Fruit fly (Drosophila melanogaster) whole organism, embryonic: ENCODE measurements around the gene DNAlig4.

Source experiments
- CG10267 ChIP-seq: fragments of 200-800 bp; sonication (Bioruptor generic); optimal IDR thresholded peaks from 2 replicates; lab custom pipeline; 2018; ENCODE audit warnings: missing biosample characterization, mild to moderate bottlenecking, missing genetic modification characterization, moderate library complexity
- CG10654 ChIP-seq: fragments of 200-800 bp; sonication (Bioruptor generic); optimal IDR thresholded peaks from 2 replicates; lab custom pipeline; 2016; ENCODE audit warnings: missing biosample characterization, missing genetic modification characterization
- CG11504 ChIP-seq: fragments of 200-800 bp; sonication (Bioruptor generic); optimal IDR thresholded peaks from 3 replicates; lab custom pipeline; 2019; ENCODE audit warnings: missing biosample characterization, mild to moderate bottlenecking, missing genetic modification characterization, moderate library complexity
- CG12744 ChIP-seq: fragments of 200-800 bp; sonication (Bioruptor generic); optimal IDR thresholded peaks from 2 replicates; lab custom pipeline; 2016; ENCODE audit warnings: missing biosample characterization, missing genetic modification characterization
- CG13287 ChIP-seq: fragments of 200-800 bp; sonication (Bioruptor generic); IDR thresholded peaks from 2 replicates; pipeline ENCODE4 v1.3.6; 2022; ENCODE audit warnings: missing biosample characterization, missing genetic modification characterization; ENCODE audit not compliant: partially characterized antibody
- CG15601 ChIP-seq: fragments of 200-800 bp; sonication (Bioruptor generic); optimal IDR thresholded peaks from 3 replicates; lab custom pipeline; 2019; ENCODE audit warnings: missing biosample characterization, mild to moderate bottlenecking, missing genetic modification characterization, moderate library complexity
- CG1603 ChIP-seq: fragments of 200-800 bp; sonication (Bioruptor generic); optimal IDR thresholded peaks from 2 replicates; lab custom pipeline; 2019; ENCODE audit warnings: missing biosample characterization, mild to moderate bottlenecking, missing genetic modification characterization, moderate library complexity
- CG16863 ChIP-seq: fragments of 200-800 bp; sonication (Bioruptor generic); optimal IDR thresholded peaks from 3 replicates; lab custom pipeline; 2016; ENCODE audit warnings: missing biosample characterization, missing genetic modification characterization
- CG17829 ChIP-seq: fragments of 200-800 bp; optimal IDR thresholded peaks from 2 replicates; lab custom pipeline; 2019; ENCODE audit warnings: missing biosample characterization, mild to moderate bottlenecking, missing genetic modification characterization, moderate library complexity
- CG2875 ChIP-seq: fragments of 200-800 bp; sonication (Bioruptor generic); optimal IDR thresholded peaks from 2 replicates; lab custom pipeline; 2017; ENCODE audit warnings: missing biosample characterization, mild to moderate bottlenecking, missing genetic modification characterization, missing genetic modification reagents
- CG31441 ChIP-seq: fragments of 200-800 bp; sonication (Bioruptor generic); IDR thresholded peaks from 2 replicates; pipeline ENCODE4 v1.3.6; 2022; ENCODE audit warnings: missing biosample characterization, missing genetic modification characterization
- CG34376 ChIP-seq: fragments of 200-800 bp; sonication (Bioruptor generic); optimal IDR thresholded peaks from 2 replicates; lab custom pipeline; 2018; ENCODE audit warnings: missing biosample characterization, mild to moderate bottlenecking, missing genetic modification characterization
- CG34422 ChIP-seq: fragments of 200-800 bp; sonication (Bioruptor generic); IDR thresholded peaks from 3 replicates; pipeline ENCODE4 v1.3.6; 2022; ENCODE audit warnings: missing biosample characterization, missing genetic modification characterization
- CG4730 ChIP-seq: fragments of 200-800 bp; sonication (Bioruptor generic); IDR thresholded peaks from 2 replicates; pipeline ENCODE4 v1.3.6; 2022; ENCODE audit warnings: missing biosample characterization, missing genetic modification characterization
- CG4820 ChIP-seq: fragments of 200-800 bp; sonication (Bioruptor generic); optimal IDR thresholded peaks from 3 replicates; lab custom pipeline; 2016; ENCODE audit warnings: missing biosample characterization, missing genetic modification characterization
- CG5953 ChIP-seq: fragments of 200-800 bp; sonication (Bioruptor generic); IDR thresholded peaks from 2 replicates; pipeline ENCODE4 v1.3.6; 2022; ENCODE audit warnings: missing biosample characterization, missing genetic modification characterization
- CG7271 ChIP-seq: fragments of 200-800 bp; sonication (Bioruptor generic); optimal IDR thresholded peaks from 2 replicates; lab custom pipeline; 2018; ENCODE audit warnings: missing biosample characterization, mild to moderate bottlenecking, missing genetic modification characterization, moderate library complexity
- CG7745 ChIP-seq: fragments of 200-800 bp; sonication (Bioruptor generic); optimal IDR thresholded peaks from 2 replicates; lab custom pipeline; 2018; ENCODE audit warnings: missing biosample characterization, mild to moderate bottlenecking, missing genetic modification characterization, moderate library complexity
- CG8765 ChIP-seq: fragments of 200-800 bp; sonication (Bioruptor generic); IDR thresholded peaks from 2 replicates; pipeline ENCODE4 v1.3.6; 2022; ENCODE audit warnings: missing biosample characterization, missing genetic modification characterization
- CG9609 ChIP-seq: fragments of 200-800 bp; sonication (Bioruptor generic); optimal IDR thresholded peaks from 3 replicates; lab custom pipeline; 2016; ENCODE audit warnings: missing biosample characterization, missing genetic modification characterization
- CG9727 ChIP-seq: fragments of 200-800 bp; sonication (Bioruptor generic); optimal IDR thresholded peaks from 3 replicates; lab custom pipeline; 2017; ENCODE audit warnings: missing biosample characterization, mild to moderate bottlenecking, missing genetic modification characterization
- CG9876 ChIP-seq: fragments of 200-800 bp; sonication (Bioruptor generic); optimal IDR thresholded peaks from 2 replicates; lab custom pipeline; 2016; ENCODE audit warnings: missing biosample characterization, missing genetic modification characterization
- CHES-1-like ChIP-seq: fragments of 200-800 bp; sonication (Bioruptor generic); optimal IDR thresholded peaks from 2 replicates; lab custom pipeline; 2016; ENCODE audit warnings: missing biosample characterization, missing genetic modification characterization
- Chrac-16 ChIP-seq: fragments of 200-800 bp; sonication (Bioruptor generic); optimal IDR thresholded peaks from 3 replicates; lab custom pipeline; 2016; ENCODE audit warnings: missing biosample characterization, missing genetic modification characterization
- CoRest ChIP-seq: fragments of 200-800 bp; sonication (Bioruptor generic); optimal IDR thresholded peaks from 3 replicates; lab custom pipeline; 2018; ENCODE audit warnings: missing biosample characterization, mild to moderate bottlenecking, missing genetic modification characterization, moderate library complexity
- Dbx ChIP-seq: fragments of 200-800 bp; sonication (Bioruptor generic); IDR thresholded peaks from 3 replicates; pipeline ENCODE4 v1.3.6; 2022; ENCODE audit warnings: missing biosample characterization, missing genetic modification characterization
- Gsc ChIP-seq: fragments of 200-800 bp; sonication (Bioruptor generic); IDR thresholded peaks from 2 replicates; pipeline ENCODE4 v1.3.6; 2022; ENCODE audit warnings: missing biosample characterization, missing genetic modification characterization
- Mes4 ChIP-seq: fragments of 200-800 bp; sonication (Bioruptor generic); optimal IDR thresholded peaks from 2 replicates; lab custom pipeline; 2016; ENCODE audit warnings: missing biosample characterization, missing genetic modification characterization
- Rfx ChIP-seq: fragments of 200-800 bp; sonication (Bioruptor generic); IDR thresholded peaks from 2 replicates; pipeline ENCODE4 v1.3.6; 2022; ENCODE audit warnings: missing biosample characterization, missing genetic modification characterization
- Spps ChIP-seq: fragments of 200-800 bp; sonication (Bioruptor generic); optimal IDR thresholded peaks from 2 replicates; lab custom pipeline; 2018; ENCODE audit warnings: missing biosample characterization, mild to moderate bottlenecking, missing genetic modification characterization
- Sry-δ ChIP-seq: fragments of 200-800 bp; sonication (Bioruptor generic); optimal IDR thresholded peaks from 2 replicates; lab custom pipeline; 2016; ENCODE audit warnings: missing biosample characterization, missing genetic modification characterization
- Vsx1 ChIP-seq: fragments of 200-800 bp; sonication (Bioruptor generic); optimal IDR thresholded peaks from 2 replicates; lab custom pipeline; 2017; ENCODE audit warnings: missing biosample characterization, mild to moderate bottlenecking, missing genetic modification characterization, missing genetic modification reagents
- bsh ChIP-seq, 2 experiments: fragments of 200-800 bp; sonication (Bioruptor generic); optimal IDR thresholded peaks; 2 replicates each; lab custom pipeline; 2017 to 2018; ENCODE audit warnings: mild to moderate bottlenecking in 2 of 2, missing biosample characterization in 2 of 2, missing genetic modification characterization in 2 of 2, moderate library complexity in 1 of 2
- crc ChIP-seq: fragments of 200-800 bp; sonication (Bioruptor generic); optimal IDR thresholded peaks from 2 replicates; lab custom pipeline; 2016; ENCODE audit warnings: missing biosample characterization, missing genetic modification characterization
- danr ChIP-seq: fragments of 200-800 bp; sonication (Bioruptor generic); IDR thresholded peaks from 2 replicates; pipeline ENCODE4 v1.3.6; 2022; ENCODE audit warnings: missing biosample characterization, missing genetic modification characterization
- dpn ChIP-seq, 2 experiments: fragments of 200-800 bp; sonication (Bioruptor generic); optimal IDR thresholded peaks; 3 replicates each; lab custom pipeline; 2016; ENCODE audit warnings: missing biosample characterization in 2 of 2, missing genetic modification characterization in 2 of 2
- dysf ChIP-seq: fragments of 200-800 bp; sonication (Bioruptor generic); IDR thresholded peaks from 3 replicates; pipeline ENCODE4 v1.3.6; 2022; ENCODE audit warnings: missing biosample characterization, missing genetic modification characterization
- emc ChIP-seq: fragments of 200-800 bp; sonication (Bioruptor generic); optimal IDR thresholded peaks from 2 replicates; lab custom pipeline; 2016; ENCODE audit warnings: missing biosample characterization, missing genetic modification characterization
- eyg ChIP-seq: fragments of 200-800 bp; sonication (Bioruptor generic); optimal IDR thresholded peaks from 3 replicates; lab custom pipeline; 2016; ENCODE audit warnings: missing biosample characterization, missing genetic modification characterization
- fd96Cb ChIP-seq: fragments of 200-800 bp; sonication (Bioruptor generic); optimal IDR thresholded peaks from 2 replicates; lab custom pipeline; 2018; ENCODE audit warnings: missing biosample characterization, mild to moderate bottlenecking, missing genetic modification characterization, moderate library complexity
- gfzf ChIP-seq: fragments of 200-800 bp; sonication (Bioruptor generic); optimal IDR thresholded peaks from 2 replicates; lab custom pipeline; 2016; ENCODE audit warnings: missing biosample characterization, mild to moderate bottlenecking, missing genetic modification characterization, moderate library complexity
- jing ChIP-seq: fragments of 200-800 bp; sonication (Bioruptor generic); optimal IDR thresholded peaks from 2 replicates; lab custom pipeline; 2018; ENCODE audit warnings: missing biosample characterization, mild to moderate bottlenecking, missing genetic modification characterization
- mam ChIP-seq: fragments of 200-800 bp; sonication (Bioruptor generic); optimal IDR thresholded peaks from 3 replicates; lab custom pipeline; 2016; ENCODE audit warnings: missing biosample characterization, missing genetic modification characterization
- nau ChIP-seq: fragments of 200-800 bp; sonication (Bioruptor generic); optimal IDR thresholded peaks from 3 replicates; lab custom pipeline; 2017; ENCODE audit warnings: missing biosample characterization, mild to moderate bottlenecking, missing genetic modification characterization, missing genetic modification reagents
- phol ChIP-seq: fragments of 200-800 bp; sonication (Bioruptor generic); optimal IDR thresholded peaks from 3 replicates; lab custom pipeline; 2018; ENCODE audit warnings: missing biosample characterization, mild to moderate bottlenecking, missing genetic modification characterization, moderate library complexity
- row ChIP-seq: fragments of 200-800 bp; sonication (Bioruptor generic); IDR thresholded peaks from 3 replicates; pipeline ENCODE4 v1.3.6; 2022; ENCODE audit warnings: missing biosample characterization, missing genetic modification characterization
- so ChIP-seq: fragments of 200-800 bp; sonication (Bioruptor generic); IDR thresholded peaks from 3 replicates; pipeline ENCODE4 v1.3.6; 2022; ENCODE audit warnings: missing biosample characterization, missing genetic modification characterization
- tio ChIP-seq: fragments of 200-800 bp; sonication (Bioruptor generic); optimal IDR thresholded peaks from 2 replicates; lab custom pipeline; 2017; ENCODE audit warnings: missing biosample characterization, missing genetic modification characterization, inconsistent platforms
- z ChIP-seq: fragments of 200-800 bp; sonication (Bioruptor generic); IDR thresholded peaks from 3 replicates; pipeline ENCODE4 v1.3.6; 2022; ENCODE audit warnings: missing biosample characterization, missing genetic modification characterization
- zfh1 ChIP-seq: fragments of 200-800 bp; sonication (Bioruptor generic); IDR thresholded peaks from 3 replicates; pipeline ENCODE4 v1.3.6; 2022; ENCODE audit warnings: missing biosample characterization, missing genetic modification characterization

Gene DNAlig4

DNA sequence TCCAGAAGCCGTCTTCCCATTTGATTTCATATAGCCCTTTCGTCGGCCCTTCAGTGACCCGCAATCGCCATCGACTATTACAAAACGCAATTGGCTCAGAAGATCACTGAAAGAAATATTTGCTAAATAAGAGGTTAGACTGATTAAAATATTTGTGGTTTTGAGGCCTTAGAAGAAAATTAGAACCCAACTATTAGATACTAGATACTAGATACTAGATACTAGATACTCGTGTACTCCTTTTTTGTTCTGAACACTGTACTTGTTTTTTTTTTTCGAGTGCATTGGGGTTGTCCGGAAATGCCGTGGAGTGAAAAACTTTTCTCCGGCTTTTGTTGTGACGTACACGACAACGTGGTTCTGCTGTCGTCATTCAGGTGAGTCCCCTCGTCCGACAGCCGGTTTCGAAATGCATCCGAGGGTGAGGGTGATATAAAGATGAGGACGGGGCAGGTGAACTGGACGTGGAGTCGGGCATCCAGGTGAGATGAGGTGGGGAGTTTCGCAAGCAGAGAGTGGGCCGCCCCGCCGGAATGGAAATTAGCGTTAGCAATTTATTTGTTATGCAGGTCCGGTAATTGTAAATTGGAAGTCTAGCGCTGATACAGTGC, 37.2 kb downstream of the DNAlig4 start (continued):
- no peak for TF ChIP-seq so
- peak; percentile 58 for TF ChIP-seq CG11504
- TF ChIP-seq crc = peak; percentile 24
- TF ChIP-seq Chrac-16 (GFP tag; lab: Kevin White, UChicago) = peak; percentile 11
- TF ChIP-seq dysf = 0 out of 3 replicates have a peak, but pooled peaks have one; percentile 30
- no peak for TF ChIP-seq Mes4 (GFP tag; lab: Kevin White, UChicago)
- no peak for TF ChIP-seq CG34376 (GFP tag; lab: Kevin White, UChicago)
- TF ChIP-seq CG17829 (tag; lab: Kevin White, UChicago) = peak; percentile 10
- no peak for TF ChIP-seq CG13287 (GFP tag; lab: Robert Waterston, UW)
- no peak for TF ChIP-seq eyg (GFP tag; lab: Kevin White, UChicago)
- no peak for TF ChIP-seq gfzf (GFP tag; lab: Kevin White, UChicago)
- no peak for TF ChIP-seq CG10654 (GFP tag; lab: Kevin White, UChicago)
- TF ChIP-seq CG1603 (tag; lab: Kevin White, UChicago) = peak; percentile 45
- TF ChIP-seq CoRest = peak; percentile 10
- peak in 1 of 2 experiments; percentile 67 for TF ChIP-seq bsh (GFP tag; optimal IDR thresholded peaks at IDR 0.05; lab: Kevin White, UChicago)
- no peak for TF ChIP-seq Vsx1 (GFP tag; lab: Kevin White, UChicago)
- TF ChIP-seq CG9609 (GFP tag; lab: Kevin White, UChicago) = peak; percentile 15
- peak; percentile 14 for TF ChIP-seq CG9727 (GFP tag; lab: Kevin White, UChicago)
- TF ChIP-seq CG12744 (GFP tag; lab: Kevin White, UChicago) = no peak
- 0 out of 2 replicates have a peak, but pooled peaks have one; percentile 10 for TF ChIP-seq CG4730
- peak; percentile 43 for TF ChIP-seq fd96Cb (tag; lab: Kevin White, UChicago)
- 0 out of 3 replicates have a peak, but pooled peaks have one; percentile 13 for TF ChIP-seq CG34422
- TF ChIP-seq CG15601 (tag; lab: Kevin White, UChicago) = peak; percentile 31
- no peak for TF ChIP-seq emc (GFP tag; lab: Kevin White, UChicago)
- peak; percentile 41; the same call in 1 of the 3 replicates for TF ChIP-seq row
- TF ChIP-seq CG31441 (GFP tag; lab: Robert Waterston, UW) = peak; percentile 38; the same call in 1 of the 2 replicates
- peak; percentile 29 for TF ChIP-seq mam (GFP tag; lab: Kevin White, UChicago)
- TF ChIP-seq CG16863 = peak; percentile 36
- TF ChIP-seq CG8765 (GFP tag; lab: Robert Waterston, UW) = 0 out of 2 replicates have a peak, but pooled peaks have one; percentile 15
- peak; percentile 33 for TF ChIP-seq CG4820 (GFP tag; lab: Kevin White, UChicago)
- no peak for TF ChIP-seq jing (GFP tag; lab: Kevin White, UChicago)
- TF ChIP-seq Sry-δ (GFP tag; lab: Kevin White, UChicago) = peak; percentile 11
- peak; percentile 15 for TF ChIP-seq CHES-1-like (GFP tag; lab: Kevin White, UChicago)
- peak; percentile 8 for TF ChIP-seq CG2875
- TF ChIP-seq nau (GFP tag; lab: Kevin White, UChicago) = no peak
- TF ChIP-seq phol (tag; lab: Kevin White, UChicago) = peak; percentile 46
- TF ChIP-seq Spps (tag; lab: Kevin White, UChicago) = no peak
- no peak for TF ChIP-seq Dbx
- TF ChIP-seq z (GFP tag; lab: Robert Waterston, UW) = no peak
- TF ChIP-seq tio (GFP tag; lab: Kevin White, UChicago) = peak; percentile 18
- TF ChIP-seq CG10267 (tag; lab: Kevin White, UChicago) = peak; percentile 16
- peak; percentile 13; the same call in 1 of the 2 replicates for TF ChIP-seq Rfx (GFP tag; lab: Robert Waterston, UW)
- TF ChIP-seq CG7745 (tag; lab: Kevin White, UChicago) = no peak
- no peak for TF ChIP-seq CG5953 (GFP tag; lab: Robert Waterston, UW)
- TF ChIP-seq dpn (GFP tag; optimal IDR thresholded peaks at IDR 0.05; lab: Kevin White, UChicago) = peak; percentile 1 to 26
- TF ChIP-seq zfh1 (GFP tag; lab: Robert Waterston, UW) = 0 out of 3 replicates have a peak, but pooled peaks have one; percentile 44
- TF ChIP-seq Gsc (GFP tag; lab: Robert Waterston, UW) = no peak
- TF ChIP-seq CG7271 (tag; lab: Kevin White, UChicago) = no peak
- TF ChIP-seq CG9876 (GFP tag; lab: Kevin White, UChicago) = no peak
- TF ChIP-seq danr (GFP tag; lab: Robert Waterston, UW) = 0 out of 2 replicates have a peak, but pooled peaks have one; percentile 20
